5 fruit fly cellular contexts compared by ENCODE assay signal in the genomic region with DNA sequence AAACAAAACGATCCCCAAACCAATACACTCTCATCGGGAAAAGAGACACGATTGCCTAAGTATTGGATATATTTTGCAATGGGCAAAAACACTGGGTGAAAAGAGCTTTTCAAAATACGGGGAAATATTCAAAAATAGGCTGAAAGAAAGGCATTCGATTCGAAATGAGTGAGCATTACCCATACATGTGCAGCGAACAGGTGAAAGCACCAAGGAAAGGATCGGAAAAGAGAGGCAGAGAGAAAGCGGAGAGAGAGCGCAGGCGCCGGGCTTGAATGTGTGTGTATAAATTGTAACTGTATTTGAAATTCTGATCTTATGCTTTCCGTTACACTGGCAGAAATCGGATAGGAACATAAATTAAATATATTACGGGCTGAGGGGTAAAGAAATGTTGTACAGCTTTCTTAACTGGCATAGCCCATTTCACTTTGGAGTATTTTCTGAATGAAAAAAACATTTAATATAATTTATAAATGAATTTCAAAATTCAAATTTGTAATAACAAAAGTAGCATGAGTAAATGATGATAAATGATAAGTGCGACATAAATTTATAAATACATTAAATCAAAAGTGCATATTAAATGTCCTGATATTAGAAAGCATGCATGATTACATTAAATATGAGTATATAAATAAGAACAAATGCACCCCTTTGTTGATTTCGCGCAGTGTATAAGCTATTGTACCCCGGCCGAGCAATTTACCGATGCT.
TF ChIP-seq lines count a peak whose summit lies in the region.

No protein-coding gene starts in this region.

- TF ChIP-seq CTCF in whole organism, embryonic (GFP tag; optimal IDR thresholded peaks at IDR 0.05; lab: Kevin White, UChicago), result no peak

TF ChIP-seq in whole organism, adult, 20 proteins besides CTCF, POLR2A, EP300 and RAD21:
- TF ChIP-seq kay (GFP tag; lab: Kevin White, UChicago; ENCODE audit: borderline replicate concordance) (no peak), CG7045 (GFP tag; optimal IDR thresholded peaks at IDR 0.05; lab: Kevin White, UChicago) (no peak), ovo (GFP tag; optimal IDR thresholded peaks at IDR 0.05; lab: Kevin White, UChicago) (no peak), pad (GFP tag; optimal IDR thresholded peaks at IDR 0.05; lab: Kevin White, UChicago) (peak; percentile 21), Clk (GFP tag; optimal IDR thresholded peaks at IDR 0.05; lab: Kevin White, UChicago) (no peak), CG14711 (tag; optimal IDR thresholded peaks at IDR 0.05; lab: Kevin White, UChicago) (peak; percentile 16), tj (GFP tag; optimal IDR thresholded peaks at IDR 0.05; lab: Kevin White, UChicago) (peak; percentile 9), bab1 (GFP tag; optimal IDR thresholded peaks at IDR 0.05; lab: Kevin White, UChicago) (peak; percentile 34), CG7101 (tag; optimal IDR thresholded peaks at IDR 0.05; lab: Kevin White, UChicago) (peak; percentile 8), cic (GFP tag; optimal IDR thresholded peaks at IDR 0.05; lab: Kevin White, UChicago) (no peak), Mnt (GFP tag; optimal IDR thresholded peaks at IDR 0.05; lab: Kevin White, UChicago) (no peak), CG11617 (GFP tag; optimal IDR thresholded peaks at IDR 0.05; lab: Kevin White, UChicago) (peak; percentile 38), toe (GFP tag; optimal IDR thresholded peaks at IDR 0.05; lab: Kevin White, UChicago) (no peak)
TF ChIP-seq in whole organism, adult: peak in this region for 6.

TF ChIP-seq in whole organism, embryonic, 481 proteins besides CTCF, POLR2A, EP300 and RAD21 (continues in another document):
- TF ChIP-seq fd102C (GFP tag; optimal IDR thresholded peaks at IDR 0.05; lab: Kevin White, UChicago) (no peak), ac (GFP tag; optimal IDR thresholded peaks at IDR 0.05; lab: Kevin White, UChicago) (no peak), CG13123 (GFP tag; optimal IDR thresholded peaks at IDR 0.05; lab: Kevin White, UChicago) (peak; percentile 13), MTF-1 (GFP tag; optimal IDR thresholded peaks at IDR 0.05; lab: Kevin White, UChicago; ENCODE audit: borderline replicate concordance) (no peak), so (GFP tag; IDR thresholded peaks at IDR 0.05; lab: Robert Waterston, UW) (no peak; the same call in 2 of the 3 replicates), Hmx (GFP tag; optimal IDR thresholded peaks at IDR 0.05; lab: Kevin White, UChicago) (no peak), CG11695 (GFP tag; IDR thresholded peaks at IDR 0.05; lab: Robert Waterston, UW) (0 out of 3 replicates have a peak, but pooled peaks have one; percentile 28), Opbp (GFP tag; IDR thresholded peaks at IDR 0.05; lab: Robert Waterston, UW; ENCODE audit: partially characterized antibody) (no peak), Hr3 (GFP tag; optimal IDR thresholded peaks at IDR 0.05; lab: Kevin White, UChicago) (peak; percentile 83), CG13296 (GFP tag; optimal IDR thresholded peaks at IDR 0.05; lab: Kevin White, UChicago) (peak; percentile 47), kni (GFP tag; optimal IDR thresholded peaks at IDR 0.05; lab: Kevin White, UChicago) (peak; percentile 13), CG1233 (GFP tag; optimal IDR thresholded peaks at IDR 0.05; lab: Kevin White, UChicago) (peak; percentile 60), wor (GFP tag; IDR thresholded peaks at IDR 0.05; lab: Robert Waterston, UW) (peak; percentile 28; the same call in 1 of the 2 replicates), CG16815 (GFP tag; optimal IDR thresholded peaks at IDR 0.05; lab: Kevin White, UChicago) (peak; percentile 73), Bteb2 (GFP tag; optimal IDR thresholded peaks at IDR 0.05; lab: Kevin White, UChicago) (peak; percentile 29), CG12744 (GFP tag; optimal IDR thresholded peaks at IDR 0.05; lab: Kevin White, UChicago) (no peak)

TF ChIP-seq in whole organism, prepupa, 60 proteins besides CTCF, POLR2A, EP300 and RAD21 (continues in another document):
- TF ChIP-seq salr (GFP tag; optimal IDR thresholded peaks at IDR 0.05; lab: Kevin White, UChicago), result peak in 1 of 2 experiments; percentile 78
- TF ChIP-seq CG10631 (GFP tag; optimal IDR thresholded peaks at IDR 0.05; lab: Kevin White, UChicago), result peak; percentile 69
- peak; percentile 58 for TF ChIP-seq CG8119 (GFP tag; IDR thresholded peaks at IDR 0.05; lab: Robert Waterston, UW)
- TF ChIP-seq eg (GFP tag; IDR thresholded peaks at IDR 0.05; lab: Robert Waterston, UW), result peak; percentile 33; the same call in 1 of the 3 replicates
- TF ChIP-seq Eip75B (GFP tag; optimal IDR thresholded peaks at IDR 0.05; lab: Kevin White, UChicago), result peak; percentile 58
- peak; percentile 47 for TF ChIP-seq Sox15 (GFP tag; optimal IDR thresholded peaks at IDR 0.05; lab: Kevin White, UChicago)
- TF ChIP-seq CG8632 (GFP tag; optimal IDR thresholded peaks at IDR 0.05; lab: Kevin White, UChicago), result peak; percentile 66
- 0 out of 3 replicates have a peak, but pooled peaks have one; percentile 39 for TF ChIP-seq CG6163 (GFP tag; IDR thresholded peaks at IDR 0.05; lab: Robert Waterston, UW)
- peak; percentile 46 for TF ChIP-seq fkh (GFP tag; optimal IDR thresholded peaks at IDR 0.05; lab: Kevin White, UChicago)
- peak; percentile 73 for TF ChIP-seq topi (GFP tag; optimal IDR thresholded peaks at IDR 0.05; lab: Kevin White, UChicago)
- peak; percentile 87 for TF ChIP-seq esn (GFP tag; optimal IDR thresholded peaks at IDR 0.05; lab: Kevin White, UChicago)
- peak; percentile 80 for TF ChIP-seq Met (GFP tag; optimal IDR thresholded peaks at IDR 0.05; lab: Kevin White, UChicago)
- TF ChIP-seq CG6792 (GFP tag; optimal IDR thresholded peaks at IDR 0.05; lab: Kevin White, UChicago), result peak; percentile 63
- peak; percentile 70 for TF ChIP-seq Eip93F (GFP tag; optimal IDR thresholded peaks at IDR 0.05; lab: Kevin White, UChicago)
- no peak for TF ChIP-seq CG11294 (GFP tag; IDR thresholded peaks at IDR 0.05; lab: Robert Waterston, UW)
- TF ChIP-seq CG9139 (GFP tag; optimal IDR thresholded peaks at IDR 0.05; lab: Kevin White, UChicago), result no peak
- peak; percentile 67 for TF ChIP-seq pdm3 (GFP tag; optimal IDR thresholded peaks at IDR 0.05; lab: Kevin White, UChicago)

TF ChIP-seq in whole organism, pupa, 21 proteins besides CTCF, POLR2A, EP300 and RAD21 (continues in another document):
- TF ChIP-seq CG34367 (tag; optimal IDR thresholded peaks at IDR 0.05; lab: Kevin White, UChicago), result no peak
- peak; percentile 40 for TF ChIP-seq Pif1A (GFP tag; optimal IDR thresholded peaks at IDR 0.05; lab: Kevin White, UChicago)
- no peak for TF ChIP-seq rn (GFP tag; IDR thresholded peaks at IDR 0.05; lab: Robert Waterston, UW)
- TF ChIP-seq EcR (GFP tag; optimal IDR thresholded peaks at IDR 0.05; lab: Kevin White, UChicago), result no peak
- TF ChIP-seq CG10348 (GFP tag; IDR thresholded peaks at IDR 0.05; lab: Robert Waterston, UW), result no peak
- no peak for TF ChIP-seq fd96Ca (GFP tag; IDR thresholded peaks at IDR 0.05; lab: Robert Waterston, UW)
- peak; percentile 74 for TF ChIP-seq Snoo (tag; optimal IDR thresholded peaks at IDR 0.05; lab: Kevin White, UChicago)
- TF ChIP-seq gl (tag; optimal IDR thresholded peaks at IDR 0.05; lab: Kevin White, UChicago), result no peak
- TF ChIP-seq Pif1B (GFP tag; optimal IDR thresholded peaks at IDR 0.05; lab: Kevin White, UChicago), result peak; percentile 43
- TF ChIP-seq CG8301 (tag; optimal IDR thresholded peaks at IDR 0.05; lab: Kevin White, UChicago), result peak; percentile 57
- no peak for TF ChIP-seq Ets98B (GFP tag; IDR thresholded peaks at IDR 0.05; lab: Robert Waterston, UW)
- no peak for TF ChIP-seq CG13204 (GFP tag; optimal IDR thresholded peaks at IDR 0.05; lab: Kevin White, UChicago)
- peak; percentile 42 for TF ChIP-seq CG9948 (tag; optimal IDR thresholded peaks at IDR 0.05; lab: Kevin White, UChicago)
- peak; percentile 24 for TF ChIP-seq CG17806 (tag; optimal IDR thresholded peaks at IDR 0.05; lab: Kevin White, UChicago)
- TF ChIP-seq D1 (tag; optimal IDR thresholded peaks at IDR 0.05; lab: Kevin White, UChicago), result no peak
- TF ChIP-seq CG15710 (tag; optimal IDR thresholded peaks at IDR 0.05; lab: Kevin White, UChicago), result peak; percentile 33
- TF ChIP-seq CG32121 (GFP tag; IDR thresholded peaks at IDR 0.05; lab: Robert Waterston, UW), result no peak
- peak; percentile 81 for TF ChIP-seq CG14655 (GFP tag; optimal IDR thresholded peaks at IDR 0.05; lab: Kevin White, UChicago)
- TF ChIP-seq CG12605 (GFP tag; IDR thresholded peaks at IDR 0.05; lab: Robert Waterston, UW), result no peak
- TF ChIP-seq CG4496 (GFP tag; IDR thresholded peaks at IDR 0.05; lab: Robert Waterston, UW), result 0 out of 3 replicates have a peak, but pooled peaks have one; percentile 25

TF ChIP-seq in whole organism, wandering third instar larva, 38 proteins besides CTCF, POLR2A, EP300 and RAD21 (continues in another document):
- TF ChIP-seq Sp1 (GFP tag; optimal IDR thresholded peaks at IDR 0.05; lab: Kevin White, UChicago) (peak; percentile 71), h (GFP tag; optimal IDR thresholded peaks at IDR 0.05; lab: Kevin White, UChicago) (peak; percentile 45), Jra (GFP tag; optimal IDR thresholded peaks at IDR 0.05; lab: Kevin White, UChicago) (no peak), woc (GFP tag; optimal IDR thresholded peaks at IDR 0.05; lab: Kevin White, UChicago) (peak; percentile 24), psq (GFP tag; optimal IDR thresholded peaks at IDR 0.05; lab: Kevin White, UChicago) (peak; percentile 56), GATAd (GFP tag; optimal IDR thresholded peaks at IDR 0.05; lab: Kevin White, UChicago) (no peak), sage (GFP tag; optimal IDR thresholded peaks at IDR 0.05; lab: Kevin White, UChicago) (peak; percentile 16), Myc (optimal IDR thresholded peaks at IDR 0.05; lab: Kevin White, UChicago) (no peak), lola (GFP tag; optimal IDR thresholded peaks at IDR 0.05; lab: Kevin White, UChicago) (no peak), Rel (GFP tag; optimal IDR thresholded peaks at IDR 0.05; lab: Kevin White, UChicago) (no peak), Rel (tag; optimal IDR thresholded peaks at IDR 0.05; lab: Kevin White, UChicago) (no peak), jim (GFP tag; optimal IDR thresholded peaks at IDR 0.05; lab: Kevin White, UChicago) (no peak), Dfd (GFP tag; optimal IDR thresholded peaks at IDR 0.05; lab: Kevin White, UChicago) (no peak), usp (GFP tag; optimal IDR thresholded peaks at IDR 0.05; lab: Kevin White, UChicago) (no peak), br (GFP tag; optimal IDR thresholded peaks at IDR 0.05; lab: Kevin White, UChicago) (peak; percentile 33), Hr78 (GFP tag; optimal IDR thresholded peaks at IDR 0.05; lab: Kevin White, UChicago) (no peak), OdsH (GFP tag; optimal IDR thresholded peaks at IDR 0.05; lab: Kevin White, UChicago) (peak; percentile 60), CG9705 (GFP tag; optimal IDR thresholded peaks at IDR 0.05; lab: Kevin White, UChicago) (no peak), tai (GFP tag; optimal IDR thresholded peaks at IDR 0.05; lab: Kevin White, UChicago) (no peak), Abd-B (GFP tag; optimal IDR thresholded peaks at IDR 0.05; lab: Kevin White, UChicago) (no peak), Hnf4 (GFP tag; optimal IDR thresholded peaks at IDR 0.05; lab: Kevin White, UChicago) (no peak), rgr (GFP tag; optimal IDR thresholded peaks at IDR 0.05; lab: Kevin White, UChicago) (peak; percentile 46), Dif (GFP tag; optimal IDR thresholded peaks at IDR 0.05; lab: Kevin White, UChicago; ENCODE audit: partially characterized antibody) (peak; percentile 23)
